Fruit fly (Drosophila melanogaster) whole organism, embryonic: ENCODE results near the gene xmas.
A peak's percentile ranks its signal among the peaks of the same experiment; 100 is the strongest.

Experiments used
- BEAF-32 ChIP-seq: fragments of 200-800 bp; sonication (Bioruptor generic); optimal IDR thresholded peaks from 3 replicates; lab custom pipeline; 2017; ENCODE audit warnings: missing biosample characterization, missing genetic modification characterization, mild to moderate bottlenecking, moderate library complexity, missing genetic modification reagents
- CG10431 ChIP-seq: fragments of 200-800 bp; sonication (Bioruptor generic); optimal IDR thresholded peaks from 3 replicates; lab custom pipeline; 2018; ENCODE audit warnings: missing biosample characterization, mild to moderate bottlenecking, missing genetic modification characterization
- CG10959 ChIP-seq: fragments of 200-800 bp; sonication (Bioruptor generic); IDR thresholded peaks from 2 replicates; pipeline ENCODE4 v1.3.6; 2022; ENCODE audit warnings: missing biosample characterization, missing genetic modification characterization
- CG12071 ChIP-seq: fragments of 200-800 bp; sonication (Bioruptor generic); optimal IDR thresholded peaks from 3 replicates; lab custom pipeline; 2018; ENCODE audit warnings: missing biosample characterization, mild to moderate bottlenecking, missing genetic modification characterization
- CG12236 ChIP-seq: fragments of 200-800 bp; sonication (Bioruptor generic); optimal IDR thresholded peaks from 2 replicates; lab custom pipeline; 2016; ENCODE audit warnings: missing biosample characterization, missing genetic modification characterization
- CG13287 ChIP-seq: fragments of 200-800 bp; sonication (Bioruptor generic); IDR thresholded peaks from 2 replicates; pipeline ENCODE4 v1.3.6; 2022; ENCODE audit warnings: missing biosample characterization, missing genetic modification characterization; ENCODE audit not compliant: partially characterized antibody
- CG14965 ChIP-seq: fragments of 200-800 bp; sonication (Bioruptor generic); optimal IDR thresholded peaks from 2 replicates; lab custom pipeline; 2016; ENCODE audit warnings: missing biosample characterization, missing genetic modification characterization, borderline replicate concordance
- CG1602 ChIP-seq: fragments of 200-800 bp; sonication (Bioruptor generic); optimal IDR thresholded peaks from 3 replicates; lab custom pipeline; 2016; ENCODE audit warnings: missing biosample characterization, missing genetic modification characterization
- CG17385 ChIP-seq: fragments of 200-800 bp; sonication (Bioruptor generic); optimal IDR thresholded peaks from 3 replicates; lab custom pipeline; 2018; ENCODE audit warnings: missing biosample characterization, mild to moderate bottlenecking, missing genetic modification characterization
- CG30431 ChIP-seq: fragments of 200-800 bp; sonication (Bioruptor generic); optimal IDR thresholded peaks from 2 replicates; lab custom pipeline; 2017; ENCODE audit warnings: missing biosample characterization, missing genetic modification characterization
- CG31441 ChIP-seq: fragments of 200-800 bp; sonication (Bioruptor generic); IDR thresholded peaks from 2 replicates; pipeline ENCODE4 v1.3.6; 2022; ENCODE audit warnings: missing biosample characterization, missing genetic modification characterization
- CG6791 ChIP-seq: fragments of 200-800 bp; sonication (Bioruptor generic); IDR thresholded peaks from 3 replicates; pipeline ENCODE4 v1.3.6; 2022; ENCODE audit warnings: missing biosample characterization, missing genetic modification characterization; ENCODE audit not compliant: partially characterized antibody
- CG8388 ChIP-seq: fragments of 200-800 bp; sonication (Bioruptor generic); optimal IDR thresholded peaks from 2 replicates; lab custom pipeline; 2019; ENCODE audit warnings: missing biosample characterization, mild to moderate bottlenecking, missing genetic modification characterization, moderate library complexity
- Chrac-16 ChIP-seq: fragments of 200-800 bp; sonication (Bioruptor generic); optimal IDR thresholded peaks from 3 replicates; lab custom pipeline; 2016; ENCODE audit warnings: missing biosample characterization, missing genetic modification characterization
- CoRest ChIP-seq: fragments of 200-800 bp; sonication (Bioruptor generic); optimal IDR thresholded peaks from 3 replicates; lab custom pipeline; 2018; ENCODE audit warnings: missing biosample characterization, mild to moderate bottlenecking, missing genetic modification characterization, moderate library complexity
- Dp ChIP-seq: fragments of 200-800 bp; sonication (Bioruptor generic); optimal IDR thresholded peaks from 2 replicates; lab custom pipeline; 2018; ENCODE audit warnings: missing biosample characterization, mild to moderate bottlenecking, missing genetic modification characterization, moderate library complexity
- Drgx ChIP-seq: fragments of 200-800 bp; sonication (Bioruptor generic); IDR thresholded peaks from 2 replicates; pipeline ENCODE4 v1.3.6; 2022; ENCODE audit warnings: missing biosample characterization, missing genetic modification characterization
- Ets65A ChIP-seq: fragments of 200-800 bp; sonication (Bioruptor generic); peaks from one replicate; lab custom pipeline; 2016; ENCODE audit warnings: missing biosample characterization, missing genetic modification characterization
- Fer2 ChIP-seq: fragments of 200-800 bp; sonication (Bioruptor generic); optimal IDR thresholded peaks from 2 replicates; lab custom pipeline; 2018; ENCODE audit warnings: missing biosample characterization, mild to moderate bottlenecking, missing genetic modification characterization, moderate library complexity
- Gsc ChIP-seq: fragments of 200-800 bp; sonication (Bioruptor generic); IDR thresholded peaks from 2 replicates; pipeline ENCODE4 v1.3.6; 2022; ENCODE audit warnings: missing biosample characterization, missing genetic modification characterization
- H15 ChIP-seq: fragments of 200-800 bp; sonication (Bioruptor generic); IDR thresholded peaks from 3 replicates; pipeline ENCODE4 v1.3.6; 2022; ENCODE audit warnings: missing biosample characterization, missing genetic modification characterization
- Lpt ChIP-seq: fragments of >200 bp; optimal IDR thresholded peaks from 2 replicates; lab custom pipeline; 2018; ENCODE audit warnings: missing biosample characterization, missing genetic modification characterization
- MTF-1 ChIP-seq: fragments of 200-800 bp; sonication (Bioruptor generic); optimal IDR thresholded peaks from 2 replicates; lab custom pipeline; 2018; ENCODE audit warnings: missing biosample characterization, mild to moderate bottlenecking, missing genetic modification characterization, borderline replicate concordance
- Mes4 ChIP-seq: fragments of 200-800 bp; sonication (Bioruptor generic); optimal IDR thresholded peaks from 2 replicates; lab custom pipeline; 2016; ENCODE audit warnings: missing biosample characterization, missing genetic modification characterization
- Oli ChIP-seq: fragments of 200-800 bp; sonication (Bioruptor generic); optimal IDR thresholded peaks from 2 replicates; lab custom pipeline; 2018; ENCODE audit warnings: missing biosample characterization, mild to moderate bottlenecking, missing genetic modification characterization, moderate library complexity
- Ssrp ChIP-seq: fragments of 200-800 bp; sonication (Bioruptor generic); optimal IDR thresholded peaks from 2 replicates; lab custom pipeline; 2018; ENCODE audit warnings: missing biosample characterization, mild to moderate bottlenecking, missing genetic modification characterization, moderate library complexity
- Xbp1 ChIP-seq: fragments of 200-800 bp; sonication (Bioruptor generic); optimal IDR thresholded peaks from 3 replicates; lab custom pipeline; 2016; ENCODE audit warnings: missing biosample characterization, mild to moderate bottlenecking, missing genetic modification characterization
- cad ChIP-seq: fragments of >200 bp; optimal IDR thresholded peaks from 2 replicates; lab custom pipeline; 2017; ENCODE audit warnings: missing biosample characterization, missing genetic modification characterization
- chn ChIP-seq: fragments of 200-800 bp; sonication (Bioruptor generic); optimal IDR thresholded peaks from 2 replicates; lab custom pipeline; 2016; ENCODE audit warnings: missing biosample characterization, missing genetic modification characterization
- crc ChIP-seq: fragments of 200-800 bp; sonication (Bioruptor generic); optimal IDR thresholded peaks from 2 replicates; lab custom pipeline; 2016; ENCODE audit warnings: missing biosample characterization, missing genetic modification characterization
- crol ChIP-seq: fragments of 200-800 bp; sonication (Bioruptor generic); IDR thresholded peaks from 2 replicates; pipeline ENCODE4 v1.3.6; 2022; ENCODE audit warnings: missing biosample characterization, missing genetic modification characterization
- dmrt99B ChIP-seq: fragments of 200-800 bp; sonication (Bioruptor generic); optimal IDR thresholded peaks from 2 replicates; lab custom pipeline; 2018; ENCODE audit warnings: missing biosample characterization, mild to moderate bottlenecking, missing genetic modification characterization, moderate library complexity
- esg ChIP-seq: fragments of 200-800 bp; sonication (Bioruptor generic); conservative IDR thresholded peaks from 2 replicates; pipeline ENCODE4 v1.3.6; 2022; ENCODE audit warnings: missing biosample characterization, missing genetic modification characterization
- fd64A ChIP-seq: fragments of 200-800 bp; sonication (Bioruptor generic); optimal IDR thresholded peaks from 3 replicates; lab custom pipeline; 2018; ENCODE audit warnings: missing biosample characterization, mild to moderate bottlenecking, missing genetic modification characterization
- fd96Cb ChIP-seq: fragments of 200-800 bp; sonication (Bioruptor generic); optimal IDR thresholded peaks from 2 replicates; lab custom pipeline; 2018; ENCODE audit warnings: missing biosample characterization, mild to moderate bottlenecking, missing genetic modification characterization, moderate library complexity
- gcm ChIP-seq: fragments of 200-800 bp; sonication (Bioruptor generic); optimal IDR thresholded peaks from 2 replicates; lab custom pipeline; 2019; ENCODE audit warnings: missing biosample characterization, mild to moderate bottlenecking, missing genetic modification characterization, moderate library complexity
- gem ChIP-seq: fragments of 200-800 bp; sonication (Bioruptor generic); optimal IDR thresholded peaks from 2 replicates; lab custom pipeline; 2019; ENCODE audit warnings: missing biosample characterization, mild to moderate bottlenecking, missing genetic modification characterization, moderate library complexity
- gro ChIP-seq: fragments of 200-800 bp; sonication (Bioruptor generic); optimal IDR thresholded peaks from 2 replicates; lab custom pipeline; 2016; ENCODE audit warnings: missing biosample characterization, missing genetic modification characterization
- gt ChIP-seq: fragments of 200-800 bp; sonication (Bioruptor generic); IDR thresholded peaks from 2 replicates; pipeline ENCODE4 v1.3.6; 2022; ENCODE audit warnings: missing biosample characterization, missing genetic modification characterization
- hbn ChIP-seq: fragments of 200-800 bp; sonication (Bioruptor generic); IDR thresholded peaks from 2 replicates; pipeline ENCODE4 v1.3.6; 2022; ENCODE audit warnings: missing biosample characterization, missing genetic modification characterization; ENCODE audit not compliant: partially characterized antibody
- jing ChIP-seq: fragments of 200-800 bp; sonication (Bioruptor generic); optimal IDR thresholded peaks from 2 replicates; lab custom pipeline; 2018; ENCODE audit warnings: missing biosample characterization, mild to moderate bottlenecking, missing genetic modification characterization
- lov ChIP-seq, 2 experiments: fragments of 200-800 bp in 1 of 2; fragments of >200 bp in 1 of 2; sonication (Bioruptor generic) in 1 of 2; IDR thresholded peaks in 1 of 2; optimal IDR thresholded peaks in 1 of 2; 2 replicates in 1 of 2; 3 replicates in 1 of 2; pipeline versions ENCODE4 v1.3.6 to Lab custom; 2017 to 2022; ENCODE audit warnings: missing biosample characterization in 1 of 2, missing genetic modification characterization in 1 of 2
- odd ChIP-seq: fragments of 200-800 bp; sonication (Bioruptor generic); optimal IDR thresholded peaks from 2 replicates; lab custom pipeline; 2017; ENCODE audit warnings: missing biosample characterization, mild to moderate bottlenecking, missing genetic modification characterization
- pum ChIP-seq: fragments of 200-800 bp; sonication (Bioruptor generic); optimal IDR thresholded peaks from 2 replicates; lab custom pipeline; 2016; ENCODE audit warnings: missing biosample characterization, missing genetic modification characterization
- sisA ChIP-seq: fragments of 200-800 bp; sonication (Bioruptor generic); IDR thresholded peaks from 2 replicates; pipeline ENCODE4 v1.3.6; 2022; ENCODE audit warnings: missing biosample characterization, missing genetic modification characterization
- stc ChIP-seq: fragments of 200-800 bp; sonication (Bioruptor generic); IDR thresholded peaks from 2 replicates; pipeline ENCODE4 v1.3.6; 2022; ENCODE audit warnings: missing biosample characterization, missing genetic modification characterization
- unpg ChIP-seq: fragments of 200-800 bp; sonication (Bioruptor generic); optimal IDR thresholded peaks from 3 replicates; lab custom pipeline; 2018; ENCODE audit warnings: missing biosample characterization, mild to moderate bottlenecking, missing genetic modification characterization, moderate library complexity
- zf30C ChIP-seq: fragments of 200-800 bp; sonication (Bioruptor generic); optimal IDR thresholded peaks from 3 replicates; lab custom pipeline; 2018; ENCODE audit warnings: missing biosample characterization, mild to moderate bottlenecking, missing genetic modification characterization
- zfh2 ChIP-seq: fragments of 200-800 bp; sonication (Bioruptor generic); optimal IDR thresholded peaks from 2 replicates; lab custom pipeline; 2016; ENCODE audit warnings: missing biosample characterization, missing genetic modification characterization

Gene xmas

DNA sequence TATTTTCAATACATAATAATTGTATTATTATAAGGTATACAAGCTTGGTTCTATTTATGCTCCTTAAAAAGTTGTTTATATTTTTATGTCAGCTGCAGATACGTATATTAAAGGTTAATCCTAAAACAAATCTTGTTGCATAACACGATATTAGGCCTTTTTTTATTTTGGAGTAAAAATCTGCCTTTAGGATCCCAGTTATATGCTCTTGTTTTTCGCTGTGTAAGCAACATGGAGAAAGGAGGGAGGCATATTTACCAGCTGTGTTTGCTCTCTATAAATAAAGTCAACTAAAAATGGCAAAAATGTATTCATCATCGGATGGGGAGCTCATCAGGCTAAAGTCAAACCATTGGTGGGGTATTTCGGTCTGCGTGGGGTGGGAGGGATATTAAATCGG lies 37.5 kb downstream of the xmas start (continued):
- TF ChIP-seq Ssrp (tag; lab: Kevin White, UChicago) = peak; percentile 37
- TF ChIP-seq stc (GFP tag; lab: Robert Waterston, UW) = 0 out of 2 replicates have a peak, but pooled peaks have one; percentile 7
- peak; percentile 8 for TF ChIP-seq zf30C (GFP tag; lab: Kevin White, UChicago)
- no peak for TF ChIP-seq crc
- peak; percentile 59; the same call in 1 of the 2 replicates for TF ChIP-seq crol (GFP tag; lab: Robert Waterston, UW)
- TF ChIP-seq Chrac-16 (GFP tag; lab: Kevin White, UChicago) = peak; percentile 2

DNA sequence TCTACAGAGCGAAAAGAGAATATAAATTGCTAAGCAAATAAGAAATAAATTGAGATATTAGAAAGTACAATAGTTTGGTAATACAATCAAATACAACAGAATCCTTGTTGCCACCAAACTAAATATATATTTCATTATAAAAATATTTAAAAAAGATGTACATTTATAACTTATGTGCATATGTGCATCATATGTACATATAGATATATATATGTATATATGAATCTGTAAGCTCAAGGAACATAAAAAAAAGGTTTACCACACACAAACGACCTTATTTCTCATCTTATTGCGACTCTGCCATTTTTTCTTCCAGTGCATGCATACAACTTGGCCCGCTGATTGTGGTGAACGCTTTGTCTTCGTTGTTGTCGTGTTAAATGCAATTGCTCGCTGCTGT lies 45.8 kb downstream of the xmas start:
- TF ChIP-seq gem (peak; percentile 62), chn (no peak), CG31441 (0 out of 2 replicates have a peak, but pooled peaks have one; percentile 12), cad (GFP tag; lab: Kevin White, UChicago) (no peak), Ets65A (GFP tag; lab: Kevin White, UChicago) (no peak), gro (GFP tag; lab: Kevin White, UChicago) (no peak), gt (no peak), CoRest (peak; percentile 27), CG10959 (GFP tag; lab: Robert Waterston, UW) (no peak), dmrt99B (tag; lab: Kevin White, UChicago) (peak; percentile 44), Mes4 (GFP tag; lab: Kevin White, UChicago) (no peak), CG13287 (no peak), pum (GFP tag; lab: Kevin White, UChicago) (no peak), Gsc (no peak), Fer2 (no peak), CG12071 (GFP tag; lab: Kevin White, UChicago) (no peak), Dp (no peak), Oli (tag; lab: Kevin White, UChicago) (peak; percentile 15), CG17385 (GFP tag; lab: Kevin White, UChicago) (no peak), MTF-1 (GFP tag; lab: Kevin White, UChicago) (no peak), fd96Cb (tag; lab: Kevin White, UChicago) (no peak), hbn (no peak), CG14965 (GFP tag; lab: Kevin White, UChicago) (no peak), Drgx (peak; percentile 55), BEAF-32 (no peak), Lpt (no peak), lov (optimal IDR thresholded peaks at IDR 0.05; lab: Kevin White, UChicago) (no peak), lov (GFP tag; IDR thresholded peaks at IDR 0.05; lab: Robert Waterston, UW) (no peak), CG10431 (GFP tag; lab: Kevin White, UChicago) (no peak), CG12236 (GFP tag; lab: Kevin White, UChicago) (no peak), unpg (GFP tag; lab: Kevin White, UChicago) (peak; percentile 17), CG30431 (GFP tag; lab: Kevin White, UChicago) (no peak), jing (GFP tag; lab: Kevin White, UChicago) (no peak), CG8388 (GFP tag; lab: Kevin White, UChicago) (peak; percentile 18), CG1602 (GFP tag; lab: Kevin White, UChicago) (no peak), CG6791 (GFP tag; lab: Robert Waterston, UW) (no peak), Xbp1 (GFP tag; lab: Kevin White, UChicago) (peak; percentile 16), gcm (GFP tag; lab: Kevin White, UChicago) (peak; percentile 23), esg (GFP tag; lab: Robert Waterston, UW) (no peak), fd64A (GFP tag; lab: Kevin White, UChicago) (no peak), odd (GFP tag; lab: Kevin White, UChicago) (no peak), H15 (GFP tag; lab: Robert Waterston, UW) (no peak), sisA (GFP tag; lab: Robert Waterston, UW) (0 out of 2 replicates have a peak, but pooled peaks have one; percentile 17), zfh2 (GFP tag; lab: Kevin White, UChicago) (no peak)
